Worm (Caenorhabditis elegans) whole organism, L1 larva: ENCODE data around the gene natc-2.

ENCODE experiments used
- C04F5.9 ChIP-seq: sonication (generic microtip); optimal IDR thresholded peaks from 2 replicates; lab custom pipeline; 2016; ENCODE audit warnings: missing genetic modification characterization, missing compliant biosample characterization
- egl-13 ChIP-seq: sonication (generic microtip); optimal IDR thresholded peaks from 2 replicates; lab custom pipeline; 2016; ENCODE audit warnings: missing genotype, missing genetic modification reagents, missing genetic modification characterization, missing compliant biosample characterization
- egl-27 ChIP-seq, 2 experiments: fragments of 150-350 bp in 1 of 2; sonication (generic microtip); optimal IDR thresholded peaks; 3 replicates each; lab custom pipeline; 2017 to 2018; ENCODE audit warnings: missing biosample characterization in 2 of 2, missing genetic modification characterization in 2 of 2, missing genetic modification reagents in 2 of 2
- fos-1 ChIP-seq: fragments of 150-350 bp; optimal IDR thresholded peaks from 2 replicates; lab custom pipeline; 2014; ENCODE audit warnings: missing biosample characterization, missing genetic modification characterization
- grh-1 ChIP-seq: fragments of 200-800 bp; sonication (Bioruptor generic); IDR thresholded peaks from 2 replicates; pipeline ENCODE4 v1.3.6; 2022; ENCODE audit warnings: missing genetic modification reagents, missing genetic modification characterization, missing compliant biosample characterization
- isw-1 ChIP-seq: fragments of 200-800 bp; sonication (Bioruptor generic); IDR thresholded peaks from 2 replicates; pipeline ENCODE4 v1.3.6; 2022; ENCODE audit warnings: missing genetic modification characterization, missing compliant biosample characterization
- nhr-237 ChIP-seq: fragments of 150-350 bp; optimal IDR thresholded peaks from 2 replicates; lab custom pipeline; 2014; ENCODE audit warnings: missing biosample characterization, missing genetic modification characterization
- nhr-28 ChIP-seq: fragments of 150-350 bp; optimal IDR thresholded peaks from 2 replicates; lab custom pipeline; 2014; ENCODE audit warnings: missing biosample characterization, missing genetic modification characterization
- nhr-76 ChIP-seq: sonication (generic microtip); optimal IDR thresholded peaks from 2 replicates; lab custom pipeline; 2017; ENCODE audit warnings: missing biosample characterization, missing genetic modification characterization
- snpc-4 ChIP-seq: fragments of 150-350 bp; optimal IDR thresholded peaks from 2 replicates; lab custom pipeline; 2014; ENCODE audit warnings: missing biosample characterization, missing genetic modification characterization
- unc-62 ChIP-seq: fragments of 150-350 bp; optimal IDR thresholded peaks from 2 replicates; lab custom pipeline; 2014; ENCODE audit warnings: missing biosample characterization, missing genetic modification reagents, missing genetic modification characterization
- unc-86 ChIP-seq: sonication (generic microtip); optimal IDR thresholded peaks from 2 replicates; lab custom pipeline; 2016; ENCODE audit warnings: missing genetic modification characterization, missing compliant biosample characterization
- ztf-4 ChIP-seq: fragments of 150-350 bp; optimal IDR thresholded peaks from 2 replicates; lab custom pipeline; 2014; ENCODE audit warnings: missing biosample characterization, missing genetic modification characterization

ce11 chrV:5311635-5312034, 37.8 kb downstream of the natc-2 start, which contains the start of gene C10G8.4:
- TF ChIP-seq nhr-76 (tag; lab: Kevin White, UChicago) (no peak), egl-13 (tag; lab: Kevin White, UChicago) (no peak), isw-1 (no peak), grh-1 (GFP tag; lab: Robert Waterston, UW) (no peak), snpc-4 (tag; lab: Kevin White, UChicago) (no peak), egl-27 (tag; optimal IDR thresholded peaks at IDR 0.05; lab: Kevin White, UChicago) (no peak), fos-1 (tag; lab: Kevin White, UChicago) (no peak), unc-62 (GFP tag; lab: Kevin White, UChicago) (no peak), unc-86 (tag; lab: Kevin White, UChicago) (no peak), nhr-28 (tag; lab: Kevin White, UChicago) (no peak), C04F5.9 (tag; lab: Kevin White, UChicago) (no peak), ztf-4 (no peak), nhr-237 (no peak)
